Fruit fly (Drosophila melanogaster) S2 (cell line): ENCODE results near the gene Tdh.

Experiments used
- CG8478 ChIP-seq: fragments of >200 bp; optimal IDR thresholded peaks from 2 replicates; lab custom pipeline; 2018
- CTCF ChIP-seq, 2 experiments: fragments of >200 bp; optimal IDR thresholded peaks; 2 replicates each; lab custom pipeline; 2018

DNA sequence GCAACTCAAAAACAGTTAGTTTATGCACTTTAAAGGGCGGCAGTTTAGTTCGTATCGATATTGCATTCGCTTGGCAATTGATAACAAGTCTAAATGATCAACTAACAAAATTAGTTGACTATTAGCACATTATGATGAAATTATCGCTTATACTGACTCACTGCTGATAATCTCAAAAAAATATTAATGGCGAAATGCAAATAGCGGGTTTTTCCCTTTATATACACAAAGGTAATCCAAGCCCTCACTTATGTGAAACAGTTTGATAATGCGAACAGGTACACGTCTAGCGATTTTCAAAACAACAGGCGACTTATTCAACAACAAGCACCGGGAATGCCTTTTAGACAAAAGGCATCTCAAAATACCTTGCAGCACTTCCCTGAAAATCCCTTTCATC is 47.4 kb downstream of the Tdh start:
- TF ChIP-seq CG8478 (lab: Kevin White, UChicago): no peak
- TF ChIP-seq CTCF (optimal IDR thresholded peaks at IDR 0.05; lab: Kevin White, UChicago): no peak
